Worm (Caenorhabditis elegans) whole organism, L4/young adult: ENCODE data around the gene gldi-4.

Experiments used
- W03F9.2 ChIP-seq: fragments of 150-350 bp; optimal IDR thresholded peaks from 2 replicates; lab custom pipeline; 2014; ENCODE audit warnings: missing biosample characterization, missing genetic modification characterization
- dao-5 ChIP-seq: sonication (generic microtip); optimal IDR thresholded peaks from 2 replicates; lab custom pipeline; 2016; ENCODE audit warnings: missing genotype, missing genetic modification characterization, moderate library complexity, missing compliant biosample characterization
- him-1 ChIP-seq: sonication (generic microtip); optimal IDR thresholded peaks from 2 replicates; lab custom pipeline; 2016; ENCODE audit warnings: missing genotype, missing genetic modification reagents, missing genetic modification characterization, missing compliant biosample characterization

Gene gldi-4

DNA sequence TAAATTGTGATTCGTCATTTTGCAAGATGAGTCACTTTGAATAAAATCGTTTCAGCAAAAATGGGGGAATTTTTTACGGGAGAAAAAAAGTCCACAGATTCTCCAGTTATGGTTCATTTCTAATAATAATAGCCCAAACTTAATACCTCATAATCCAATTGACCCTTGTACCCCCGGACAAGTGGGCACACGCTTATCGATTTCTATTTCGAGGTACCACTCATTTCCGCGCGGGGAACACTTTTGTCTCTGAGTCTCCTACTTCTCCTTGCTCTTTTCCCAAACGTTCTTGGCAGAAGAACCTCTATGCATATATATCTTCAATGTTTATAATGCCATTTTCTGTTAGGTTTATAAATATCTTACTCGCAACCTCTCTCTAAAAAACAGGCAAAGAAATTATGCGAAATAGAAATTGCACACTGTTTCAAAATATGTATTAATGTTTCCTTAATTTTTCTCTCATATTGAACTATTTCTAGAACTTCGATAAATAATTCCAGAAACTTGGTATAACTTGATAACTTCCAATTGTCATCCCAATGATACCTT lies at the start of gene gldi-4:
Gene gldi-4, plus strand, starts transcription at position 502 of the 552 bp plus-strand sequence.
- TF ChIP-seq W03F9.2 (tag; lab: Kevin White, UChicago): no peak
- no peak for TF ChIP-seq dao-5 (tag; lab: Kevin White, UChicago)
- no peak for TF ChIP-seq him-1 (tag; lab: Kevin White, UChicago)

ce11 chrIV:6970271-6970670 lies 47.2 kb upstream of the gldi-4 start, which contains the start of gene ZK381.8:
TSS of gene ZK381.8 (minus strand) at chrIV:6970371.
- TF ChIP-seq W03F9.2 (tag; lab: Kevin White, UChicago) (no peak), him-1 (tag; lab: Kevin White, UChicago) (no peak), dao-5 (tag; lab: Kevin White, UChicago) (no peak)

DNA sequence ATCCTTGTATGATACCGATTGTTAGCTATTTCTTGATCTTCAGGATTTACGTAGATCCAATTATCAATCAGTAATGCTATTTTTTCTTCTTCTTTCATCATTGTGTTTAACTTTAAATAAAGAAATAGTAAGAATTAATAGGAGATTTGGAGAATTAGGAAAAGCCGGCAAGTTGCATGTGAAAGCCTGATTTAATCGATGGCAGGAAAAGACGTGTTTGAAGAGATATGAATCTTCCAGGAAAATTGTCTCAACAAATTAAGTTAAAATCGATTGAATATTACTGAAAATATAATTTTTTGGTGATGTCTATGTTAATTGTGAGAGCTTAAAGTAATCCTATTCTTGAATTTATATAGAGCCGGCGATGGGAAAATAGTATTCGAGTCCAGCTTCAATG lies 46.2 kb upstream of the gldi-4 start, which contains the start of gene ZK381.62:
Gene ZK381.62, minus strand, starts transcription at position 101 of the 400 bp plus-strand sequence.
- no peak for TF ChIP-seq dao-5 (tag; lab: Kevin White, UChicago)
- TF ChIP-seq W03F9.2 (tag; lab: Kevin White, UChicago): no peak
- TF ChIP-seq him-1 (tag; lab: Kevin White, UChicago): no peak

DNA sequence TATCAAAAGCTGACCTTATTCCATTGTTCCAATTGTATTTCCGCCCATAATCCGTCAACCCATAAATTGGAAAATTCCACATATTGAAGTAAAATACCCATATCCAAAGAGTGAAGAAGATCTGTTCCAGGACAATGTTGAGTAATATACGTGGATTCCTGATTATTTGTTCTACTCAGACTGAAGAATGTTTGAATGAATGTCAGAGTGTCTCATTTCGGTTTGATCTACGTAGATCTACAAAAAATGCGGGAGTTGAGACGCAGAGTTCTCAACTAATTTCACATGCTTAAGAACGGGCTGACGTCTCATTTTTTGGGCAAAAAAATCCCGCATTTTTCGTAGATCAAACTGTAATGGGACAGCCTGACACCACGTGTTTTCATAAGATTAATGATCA lies 45.0 kb upstream of the gldi-4 start, which contains the start of gene nhr-249:
Gene nhr-249, minus strand, starts transcription at position 101 of the 400 bp plus-strand sequence.
- no peak for TF ChIP-seq W03F9.2 (tag; lab: Kevin White, UChicago)
- no peak for TF ChIP-seq dao-5 (tag; lab: Kevin White, UChicago)
- TF ChIP-seq him-1 (tag; lab: Kevin White, UChicago): no peak

ce11 chrIV:6974162-6974938 lies 43.1 kb upstream of the gldi-4 start:
- TF ChIP-seq dao-5 (tag; lab: Kevin White, UChicago): no peak
- TF ChIP-seq W03F9.2 (tag; lab: Kevin White, UChicago): no peak
- no peak for TF ChIP-seq him-1 (tag; lab: Kevin White, UChicago)

- TF ChIP-seq dao-5 (tag; lab: Kevin White, UChicago): no peak
- no peak for TF ChIP-seq W03F9.2 (tag; lab: Kevin White, UChicago)
- TF ChIP-seq him-1 (tag; lab: Kevin White, UChicago): no peak
These were observed 40.3 kb upstream of the gldi-4 start, which contains the start of the genes pgl-1 and him-3 for ce11 chrIV:6977089-6977558. TSS of gene pgl-1 (minus strand) at chrIV:6977318. TSS of gene him-3 (plus strand) at chrIV:6977508.

DNA sequence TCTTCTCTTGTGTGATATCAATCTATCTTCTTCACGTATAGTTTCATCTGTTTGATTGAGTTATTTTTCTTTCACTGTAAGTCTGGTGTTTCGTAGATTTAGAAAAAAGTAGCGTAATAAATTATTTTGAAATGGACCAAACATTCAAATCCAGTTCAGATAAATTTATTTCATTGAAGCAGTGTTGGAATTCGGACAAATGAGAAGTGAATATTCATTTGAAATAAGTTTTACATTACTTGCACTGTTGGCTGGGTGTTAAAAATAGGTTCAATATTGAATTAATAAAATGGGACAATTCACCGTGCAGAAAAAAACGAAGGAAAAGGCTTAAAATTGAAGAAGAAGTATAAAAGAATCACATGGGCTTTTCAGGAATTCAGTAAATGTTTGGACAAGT lies 38.8 kb upstream of the gldi-4 start:
- TF ChIP-seq dao-5 (tag; lab: Kevin White, UChicago): no peak
- no peak for TF ChIP-seq W03F9.2 (tag; lab: Kevin White, UChicago)
- no peak for TF ChIP-seq him-1 (tag; lab: Kevin White, UChicago)

- no peak for TF ChIP-seq W03F9.2 (tag; lab: Kevin White, UChicago)
- TF ChIP-seq him-1 (tag; lab: Kevin White, UChicago): no peak
- TF ChIP-seq dao-5 (tag; lab: Kevin White, UChicago): no peak
These were observed 32.7 kb upstream of the gldi-4 start for ce11 chrIV:6984449-6985380.

DNA sequence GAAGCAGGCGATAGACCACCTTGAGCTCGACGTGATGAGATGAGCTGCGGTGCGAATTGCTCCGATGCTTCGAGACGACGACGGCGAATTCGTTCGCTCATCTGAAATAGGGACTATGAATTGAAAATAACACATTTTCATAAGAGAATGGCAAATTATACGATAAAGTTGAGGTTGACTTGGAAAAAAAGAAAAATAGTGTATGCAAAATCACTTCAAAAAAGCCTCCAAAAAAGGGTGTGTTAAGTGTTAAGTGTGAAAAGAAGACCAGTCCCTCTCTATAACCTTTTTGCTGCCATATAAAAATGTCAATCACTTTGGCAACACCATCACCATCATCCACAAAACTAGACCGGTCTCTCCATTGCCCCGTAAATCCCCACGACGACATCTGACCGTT lies 30.6 kb upstream of the gldi-4 start, which contains the start of gene prkl-1:
Gene prkl-1, minus strand, starts transcription at position 101 of the 400 bp plus-strand sequence.
- no peak for TF ChIP-seq him-1 (tag; lab: Kevin White, UChicago)
- no peak for TF ChIP-seq W03F9.2 (tag; lab: Kevin White, UChicago)
- TF ChIP-seq dao-5 (tag; lab: Kevin White, UChicago): no peak

DNA sequence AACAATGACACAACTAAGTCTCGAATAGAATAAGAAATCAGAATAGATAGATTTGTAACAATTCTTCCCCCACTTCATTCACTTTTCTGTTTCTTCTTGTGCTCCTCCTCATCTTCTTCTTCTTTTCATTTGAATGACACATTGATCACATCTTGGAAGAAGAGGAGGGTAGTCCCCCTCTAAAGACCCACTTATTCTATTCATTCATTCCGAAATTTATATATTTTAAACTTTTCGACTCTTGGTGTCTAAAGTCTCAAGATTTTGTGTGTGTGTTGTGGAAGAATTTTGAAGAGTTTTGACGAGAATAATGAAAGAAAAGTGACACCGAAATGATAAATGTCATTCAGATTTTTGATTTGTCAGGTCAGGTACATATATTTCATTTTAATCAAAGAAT lies 26.4 kb upstream of the gldi-4 start:
- TF ChIP-seq dao-5 (tag; lab: Kevin White, UChicago) (no peak), W03F9.2 (tag; lab: Kevin White, UChicago) (no peak), him-1 (tag; lab: Kevin White, UChicago) (no peak)

DNA sequence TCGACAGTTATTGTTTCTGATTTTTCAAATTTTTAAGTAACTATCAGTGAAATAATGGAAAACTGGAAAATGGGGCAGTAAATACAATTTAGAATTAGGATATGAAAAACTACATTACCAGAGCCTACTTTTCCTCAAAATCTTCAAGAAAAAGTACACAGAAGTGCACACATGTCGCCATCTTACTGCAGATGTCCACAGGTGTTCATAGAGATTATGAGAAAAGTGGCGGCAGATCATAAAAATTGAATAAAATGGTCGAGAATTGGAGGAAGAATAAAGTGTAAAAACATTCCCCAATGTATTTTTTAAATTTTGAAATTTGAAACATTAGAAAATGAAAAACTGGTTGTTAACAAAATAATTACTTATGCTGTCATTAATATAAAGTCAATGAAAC lies 19.5 kb upstream of the gldi-4 start:
- TF ChIP-seq him-1 (tag; lab: Kevin White, UChicago) (no peak), dao-5 (tag; lab: Kevin White, UChicago) (no peak), W03F9.2 (tag; lab: Kevin White, UChicago) (no peak)

DNA sequence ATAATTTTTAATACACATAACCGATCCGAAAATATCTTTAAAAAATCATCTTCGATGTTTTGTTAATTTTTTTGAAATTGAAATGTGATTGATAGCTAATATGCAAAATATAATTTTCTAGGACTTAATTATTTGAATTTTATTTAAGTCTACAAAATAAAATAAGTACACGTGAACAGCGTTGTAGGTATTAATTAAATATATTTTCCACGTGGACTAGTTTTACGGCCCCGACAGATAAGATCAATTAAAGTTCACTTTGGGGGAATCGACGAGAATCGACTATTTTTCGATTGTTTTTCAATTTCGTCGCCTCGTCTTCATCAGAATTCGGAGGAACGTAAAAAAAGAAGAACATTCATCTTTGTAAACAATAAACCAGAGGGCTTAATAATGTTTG lies 18.2 kb upstream of the gldi-4 start, which contains the start of gene C25A8.5:
Gene C25A8.5, plus strand, starts transcription at position 301 of the 400 bp plus-strand sequence.
- TF ChIP-seq W03F9.2 (tag; lab: Kevin White, UChicago): no peak
- TF ChIP-seq dao-5 (tag; lab: Kevin White, UChicago): no peak
- TF ChIP-seq him-1 (tag; lab: Kevin White, UChicago): no peak
